Fruit fly (Drosophila melanogaster): ENCODE results near the gene CG6885.

Gene CG6885

dm6 chr3L:18784562-18784961 lies 40.3 kb downstream of the CG6885 start (continued):
- TF ChIP-seq CG9797 (GFP tag; optimal IDR thresholded peaks at IDR 0.05) (no peak), CG18011 (GFP tag; optimal IDR thresholded peaks at IDR 0.05) (no peak), Ada2b (GFP tag; IDR thresholded peaks at IDR 0.05) (peak; percentile 72), NfI (GFP tag; optimal IDR thresholded peaks at IDR 0.05) (peak; percentile 55), CG2202 (tag; optimal IDR thresholded peaks at IDR 0.05) (no peak), D19A (tag; optimal IDR thresholded peaks at IDR 0.05) (peak; percentile 74), CG17802 (tag; optimal IDR thresholded peaks at IDR 0.05) (no peak), bcd (GFP tag; optimal IDR thresholded peaks at IDR 0.05) (peak; percentile 23), eyg (GFP tag; optimal IDR thresholded peaks at IDR 0.05) (peak; percentile 2), Jarid2 (GFP tag; optimal IDR thresholded peaks at IDR 0.05) (no peak), CG16813 (GFP tag; IDR thresholded peaks at IDR 0.05; ENCODE audit: partially characterized antibody) (no peak; the same call in 2 of the 3 replicates), CG3407 (GFP tag; optimal IDR thresholded peaks at IDR 0.05) (peak; percentile 18), mld (GFP tag; IDR thresholded peaks at IDR 0.05; ENCODE audit: partially characterized antibody) (no peak), vnd (GFP tag; IDR thresholded peaks at IDR 0.05; ENCODE audit: partially characterized antibody) (no peak), ham (GFP tag; IDR thresholded peaks at IDR 0.05) (no peak), trem (tag; optimal IDR thresholded peaks at IDR 0.05) (no peak), CG6689 (GFP tag; IDR thresholded peaks at IDR 0.05) (peak; percentile 66; the same call in 1 of the 2 replicates), Med (GFP tag) (peak; percentile 93), CG18599 (GFP tag; optimal IDR thresholded peaks at IDR 0.05) (no peak), ab (GFP tag; optimal IDR thresholded peaks at IDR 0.05) (no peak), ind (GFP tag; optimal IDR thresholded peaks at IDR 0.05) (peak; percentile 60), ken (GFP tag; IDR thresholded peaks at IDR 0.05) (peak; percentile 69; the same call in 2 of the 3 replicates), amos (GFP tag; IDR thresholded peaks at IDR 0.05; ENCODE audit: partially characterized antibody) (no peak), CG31224 (GFP tag; IDR thresholded peaks at IDR 0.05) (no peak), sna (GFP tag; IDR thresholded peaks at IDR 0.05; ENCODE audit: partially characterized antibody) (no peak), Fer2 (tag; optimal IDR thresholded peaks at IDR 0.05) (no peak), CG3065 (GFP tag; optimal IDR thresholded peaks at IDR 0.05) (no peak), sc (optimal IDR thresholded peaks at IDR 0.05) (no peak), sc (GFP tag; optimal IDR thresholded peaks at IDR 0.05) (no peak), CG15696 (tag; optimal IDR thresholded peaks at IDR 0.05) (no peak), CG32772 (GFP tag; IDR thresholded peaks at IDR 0.05) (peak; percentile 57), lov (optimal IDR thresholded peaks at IDR 0.05) (no peak), lov (GFP tag; IDR thresholded peaks at IDR 0.05) (no peak), run (tag; optimal IDR thresholded peaks at IDR 0.05) (peak; percentile 48), H15 (GFP tag; IDR thresholded peaks at IDR 0.05) (peak; percentile 69), CG3847 (GFP tag; IDR thresholded peaks at IDR 0.05) (peak; percentile 43; the same call in 1 of the 2 replicates), CG33557 (GFP tag; optimal IDR thresholded peaks at IDR 0.05) (no peak), yki (optimal IDR thresholded peaks at IDR 0.05) (no peak), Usf (GFP tag; optimal IDR thresholded peaks at IDR 0.05) (no peak), dati (GFP tag; IDR thresholded peaks at IDR 0.05) (peak; percentile 17; the same call in 1 of the 2 replicates), Ets97D (GFP tag; optimal IDR thresholded peaks at IDR 0.05) (peak; percentile 12), onecut (GFP tag; IDR thresholded peaks at IDR 0.05) (peak; percentile 49), z (GFP tag; IDR thresholded peaks at IDR 0.05) (no peak), pho (GFP tag; optimal IDR thresholded peaks at IDR 0.05) (peak; percentile 12), slou (GFP tag; optimal IDR thresholded peaks at IDR 0.05) (no peak), ewg (GFP tag; optimal IDR thresholded peaks at IDR 0.05) (no peak), CG10565 (GFP tag; optimal IDR thresholded peaks at IDR 0.05) (no peak), CG6654 (GFP tag; optimal IDR thresholded peaks at IDR 0.05) (no peak), pb (GFP tag; optimal IDR thresholded peaks at IDR 0.05) (no peak), tna (GFP tag; IDR thresholded peaks at IDR 0.05; ENCODE audit: partially characterized antibody) (peak; percentile 52; the same call in 1 of the 2 replicates), CG15514 (GFP tag; optimal IDR thresholded peaks at IDR 0.05) (peak; percentile 39), kay (GFP tag; optimal IDR thresholded peaks at IDR 0.05) (no peak)

Data from whole organism, embryonic.